Worm (Caenorhabditis elegans): ENCODE data around the gene cal-3.

- TF ChIP-seq sox-4 (tag; optimal IDR thresholded peaks at IDR 0.05) (no peak), ceh-45 (GFP tag; IDR thresholded peaks at IDR 0.05) (no peak), F13H6.1 (tag; optimal IDR thresholded peaks at IDR 0.05) (no peak), dve-1 (tag; optimal IDR thresholded peaks at IDR 0.05) (no peak), ceh-14 (tag; optimal IDR thresholded peaks at IDR 0.05) (no peak), hlh-30 (tag; optimal IDR thresholded peaks at IDR 0.05; ENCODE audit: insufficient read depth) (no peak), fkh-10 (GFP tag; optimal IDR thresholded peaks at IDR 0.05) (no peak), ceh-30 (tag; optimal IDR thresholded peaks at IDR 0.05) (no peak), pax-1 (tag; optimal IDR thresholded peaks at IDR 0.05) (no peak), ceh-24 (tag; optimal IDR thresholded peaks at IDR 0.05) (no peak), tbx-2 (tag; optimal IDR thresholded peaks at IDR 0.05) (no peak), ceh-6 (GFP tag; optimal IDR thresholded peaks at IDR 0.05) (no peak), nhr-11 (tag; optimal IDR thresholded peaks at IDR 0.05) (no peak)
Observed at ce11 chrIV:3874417-3874816, 39.5 kb upstream of the cal-3 start.

All from whole organism, late embryonic.